Fruit fly (Drosophila melanogaster): Measurements from ENCODE around the gene Fbp2.

Fbp2 gene

dm6 chr2L:9457456-9457855 is 30.9 kb downstream of the Fbp2 start:
- no peak for TF ChIP-seq CG9948 (tag; optimal IDR thresholded peaks at IDR 0.05)
- no peak for TF ChIP-seq CG8159 (tag; optimal IDR thresholded peaks at IDR 0.05)
- TF ChIP-seq CG15710 (tag; optimal IDR thresholded peaks at IDR 0.05) = no peak
- TF ChIP-seq gl (tag; optimal IDR thresholded peaks at IDR 0.05) = no peak
- no peak for TF ChIP-seq Pif1A (GFP tag; optimal IDR thresholded peaks at IDR 0.05)
- TF ChIP-seq D1 (tag; optimal IDR thresholded peaks at IDR 0.05) = no peak
- TF ChIP-seq rn (GFP tag; IDR thresholded peaks at IDR 0.05) = no peak
- no peak for TF ChIP-seq CG34367 (tag; optimal IDR thresholded peaks at IDR 0.05)
- TF ChIP-seq Snoo (tag; optimal IDR thresholded peaks at IDR 0.05) = no peak
- TF ChIP-seq CG32121 (GFP tag; IDR thresholded peaks at IDR 0.05) = no peak
- no peak for TF ChIP-seq CG17806 (tag; optimal IDR thresholded peaks at IDR 0.05)
- TF ChIP-seq CG4496 (GFP tag; IDR thresholded peaks at IDR 0.05) = no peak
- TF ChIP-seq CG13204 (GFP tag; optimal IDR thresholded peaks at IDR 0.05) = no peak
- no peak for TF ChIP-seq fd96Ca (GFP tag; IDR thresholded peaks at IDR 0.05)
- no peak for TF ChIP-seq CG14655 (GFP tag; optimal IDR thresholded peaks at IDR 0.05)

dm6 chr2L:9457865-9458264 is 31.3 kb downstream of the Fbp2 start:
- TF ChIP-seq CG12605 (GFP tag; IDR thresholded peaks at IDR 0.05) = no peak
- TF ChIP-seq CG32121 (GFP tag; IDR thresholded peaks at IDR 0.05) = no peak
- TF ChIP-seq CG8159 (tag; optimal IDR thresholded peaks at IDR 0.05) = no peak
- peak; percentile 91 for TF ChIP-seq EcR (GFP tag; optimal IDR thresholded peaks at IDR 0.05)
- TF ChIP-seq Pif1B (GFP tag; optimal IDR thresholded peaks at IDR 0.05) = no peak
- TF ChIP-seq Snoo (tag; optimal IDR thresholded peaks at IDR 0.05) = no peak
- no peak for TF ChIP-seq CG17806 (tag; optimal IDR thresholded peaks at IDR 0.05)
- no peak for TF ChIP-seq CG15710 (tag; optimal IDR thresholded peaks at IDR 0.05)
- TF ChIP-seq CG8301 (tag; optimal IDR thresholded peaks at IDR 0.05) = no peak

dm6 chr2L:9459372-9460091 is 32.9 kb downstream of the Fbp2 start:
- TF ChIP-seq CG8159 (tag; optimal IDR thresholded peaks at IDR 0.05) (no peak), EcR (GFP tag; optimal IDR thresholded peaks at IDR 0.05) (peak; percentile 17)

dm6 chr2L:9460092-9460473 is 33.5 kb downstream of the Fbp2 start:
- TF ChIP-seq CG17806 (tag; optimal IDR thresholded peaks at IDR 0.05) = no peak

dm6 chr2L:9464455-9465063 is 38.0 kb downstream of the Fbp2 start:
- TF ChIP-seq CG17806 (tag; optimal IDR thresholded peaks at IDR 0.05) (no peak), rn (GFP tag; IDR thresholded peaks at IDR 0.05) (no peak), Pif1B (GFP tag; optimal IDR thresholded peaks at IDR 0.05) (no peak), CG4496 (GFP tag; IDR thresholded peaks at IDR 0.05) (no peak), fd96Ca (GFP tag; IDR thresholded peaks at IDR 0.05) (no peak), gl (tag; optimal IDR thresholded peaks at IDR 0.05) (no peak), CG13204 (GFP tag; optimal IDR thresholded peaks at IDR 0.05) (no peak), CG8159 (tag; optimal IDR thresholded peaks at IDR 0.05) (no peak), CG10348 (GFP tag; IDR thresholded peaks at IDR 0.05) (no peak)

dm6 chr2L:9467392-9467791 is 40.8 kb downstream of the Fbp2 start:
- TF ChIP-seq CG12605 (GFP tag; IDR thresholded peaks at IDR 0.05) (no peak), CG17806 (tag; optimal IDR thresholded peaks at IDR 0.05) (no peak), gl (tag; optimal IDR thresholded peaks at IDR 0.05) (no peak), CG15710 (tag; optimal IDR thresholded peaks at IDR 0.05) (no peak), CG8301 (tag; optimal IDR thresholded peaks at IDR 0.05) (no peak), EcR (GFP tag; optimal IDR thresholded peaks at IDR 0.05) (no peak), CG8159 (tag; optimal IDR thresholded peaks at IDR 0.05) (no peak), CG13204 (GFP tag; optimal IDR thresholded peaks at IDR 0.05) (no peak), CG32121 (GFP tag; IDR thresholded peaks at IDR 0.05) (no peak), CG10348 (GFP tag; IDR thresholded peaks at IDR 0.05) (no peak), Pif1B (GFP tag; optimal IDR thresholded peaks at IDR 0.05) (no peak)

Measured in whole organism, pupa.